Worm (Caenorhabditis elegans): ENCODE results near the gene K09A11.1.

K09A11.1 gene

DNA sequence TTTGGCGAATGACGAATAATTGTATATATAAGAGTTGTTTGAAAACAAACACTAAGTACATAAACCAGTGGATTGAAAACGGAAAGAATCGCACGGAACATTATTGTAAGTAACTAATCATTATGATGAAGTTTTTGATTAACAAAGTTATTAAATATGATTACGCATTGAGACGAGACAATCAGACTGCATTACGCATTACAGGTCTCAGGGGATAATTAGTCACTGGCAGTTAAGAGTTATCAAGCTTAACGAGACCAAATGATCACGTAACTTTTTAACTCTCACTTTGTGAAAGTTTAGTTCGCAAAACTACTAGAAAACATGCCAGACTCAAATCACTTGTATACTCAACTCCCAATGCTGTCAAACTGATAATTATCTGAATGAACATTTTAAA is 41.1 kb downstream of the K09A11.1 start, which contains the start of gene srd-42:
TSS of gene srd-42 (minus strand) at position 101 of the 400 bp plus-strand sequence.
- TF ChIP-seq aha-1 (tag) (no peak), hlh-11 (tag; optimal IDR thresholded peaks at IDR 0.05) (no peak), mxl-2 (GFP tag; conservative IDR thresholded peaks at IDR 0.05) (no peak), hmg-1.1 (GFP tag; IDR thresholded peaks at IDR 0.05) (no peak), rbr-2 (tag; optimal IDR thresholded peaks at IDR 0.05) (no peak), nhr-25 (tag; optimal IDR thresholded peaks at IDR 0.05; ENCODE audit: borderline replicate concordance, insufficient read depth) (no peak), ceh-28 (tag; optimal IDR thresholded peaks at IDR 0.05) (no peak), nhr-77 (tag; optimal IDR thresholded peaks at IDR 0.05) (no peak), zip-11 (GFP tag; IDR thresholded peaks at IDR 0.05) (no peak), lin-1 (GFP tag; IDR thresholded peaks at IDR 0.05) (no peak), nhr-102 (tag; optimal IDR thresholded peaks at IDR 0.05) (no peak), aly-2 (tag; optimal IDR thresholded peaks at IDR 0.05) (no peak), lin-39 (tag; optimal IDR thresholded peaks at IDR 0.05) (no peak), Y5F2A.4 (GFP tag; optimal IDR thresholded peaks at IDR 0.05) (no peak), dpl-1 (GFP tag; optimal IDR thresholded peaks at IDR 0.05) (no peak), zip-2 (tag; optimal IDR thresholded peaks at IDR 0.05) (no peak), ama-1 (optimal IDR thresholded peaks at IDR 0.05) (no peak)

DNA sequence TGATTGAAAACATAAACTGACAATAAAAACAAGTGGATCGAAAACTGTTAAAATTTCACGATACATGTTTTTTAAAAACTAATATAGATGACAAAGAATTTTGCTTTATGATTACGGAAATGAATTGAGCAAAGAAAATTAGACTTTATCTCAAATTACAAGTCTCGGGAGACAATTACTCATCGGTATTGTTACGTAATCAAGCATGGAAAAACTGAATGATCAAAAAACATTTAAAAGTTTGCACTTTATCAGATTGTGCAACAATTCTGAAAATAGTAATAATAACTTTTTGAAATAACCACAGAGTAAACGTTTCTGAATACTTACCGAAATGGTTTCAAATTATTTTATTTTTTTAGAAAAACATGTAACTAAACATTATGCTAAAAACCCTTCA is 43.5 kb downstream of the K09A11.1 start, which contains the start of gene srd-43:
TSS of gene srd-43 (minus strand) at position 66 of the 400 bp plus-strand sequence.
- TF ChIP-seq R02D3.7 (tag; optimal IDR thresholded peaks at IDR 0.05), result no peak
- TF ChIP-seq Y75B8A.6 (GFP tag; IDR thresholded peaks at IDR 0.05), result no peak
- no peak for TF ChIP-seq jun-1 (tag; optimal IDR thresholded peaks at IDR 0.05)
- no peak for TF ChIP-seq mxl-2 (GFP tag; conservative IDR thresholded peaks at IDR 0.05)
- TF ChIP-seq nhr-42 (GFP tag; IDR thresholded peaks at IDR 0.05), result no peak
- TF ChIP-seq nhr-6 (tag; optimal IDR thresholded peaks at IDR 0.05), result no peak
- no peak for TF ChIP-seq unc-62 (GFP tag; optimal IDR thresholded peaks at IDR 0.05 in 1 of 2)
- no peak for TF ChIP-seq unc-62 (tag; optimal IDR thresholded peaks at IDR 0.05)
- no peak for TF ChIP-seq attf-4 (tag; optimal IDR thresholded peaks at IDR 0.05)
- no peak for TF ChIP-seq saeg-2 (GFP tag; IDR thresholded peaks at IDR 0.05)
- no peak for TF ChIP-seq vab-7 (GFP tag; IDR thresholded peaks at IDR 0.05)
- no peak for TF ChIP-seq daf-16 (GFP tag; optimal IDR thresholded peaks at IDR 0.05)
- TF ChIP-seq daf-16 (tag; optimal IDR thresholded peaks at IDR 0.05), result no peak
- no peak for TF ChIP-seq php-3 (GFP tag; IDR thresholded peaks at IDR 0.05)
- TF ChIP-seq nhr-48 (tag; optimal IDR thresholded peaks at IDR 0.05), result no peak
- TF ChIP-seq unc-130 (GFP tag; optimal IDR thresholded peaks at IDR 0.05), result no peak
- no peak for TF ChIP-seq ceh-20 (GFP tag; IDR thresholded peaks at IDR 0.05)
- TF ChIP-seq Y5F2A.4 (GFP tag; optimal IDR thresholded peaks at IDR 0.05), result no peak

DNA sequence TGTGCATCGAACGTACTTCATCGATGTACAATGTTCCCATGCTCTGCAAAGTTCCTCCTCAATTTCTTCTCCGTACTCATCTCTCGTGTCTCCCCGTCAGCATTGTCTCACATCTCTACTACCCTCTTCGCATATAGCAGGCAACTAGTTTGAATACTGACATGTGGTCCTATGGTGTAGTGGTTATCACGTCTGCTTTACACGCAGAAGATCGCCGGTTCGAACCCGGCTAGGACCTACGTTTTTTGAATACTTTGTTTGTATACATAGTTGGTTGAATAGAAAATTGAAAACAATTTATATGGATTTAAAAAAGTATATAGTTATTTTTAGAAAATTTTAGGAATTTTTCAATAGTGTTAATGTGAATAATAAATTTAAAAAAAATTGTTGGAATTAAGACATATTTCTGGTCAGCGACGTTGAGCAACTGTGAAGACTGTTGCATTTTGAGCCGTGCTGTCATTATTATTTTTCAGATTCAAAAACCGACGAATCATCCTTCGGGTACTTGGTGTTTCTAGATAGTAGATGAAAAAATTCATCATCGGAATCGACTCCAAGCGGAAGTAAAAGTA is 44.7 kb downstream of the K09A11.1 start:
- TF ChIP-seq nhr-237 (tag; optimal IDR thresholded peaks at IDR 0.05) (no peak), egl-43 (GFP tag; IDR thresholded peaks at IDR 0.05) (no peak), ceh-20 (GFP tag; IDR thresholded peaks at IDR 0.05) (peak; percentile 85), nhr-102 (tag; optimal IDR thresholded peaks at IDR 0.05) (peak; percentile 91), madf-9 (GFP tag; conservative IDR thresholded peaks at IDR 0.05) (peak; percentile 92), nhr-48 (tag; optimal IDR thresholded peaks at IDR 0.05) (peak; percentile 78), Y75B8A.6 (GFP tag; IDR thresholded peaks at IDR 0.05) (peak; percentile 96), egl-27 (tag; optimal IDR thresholded peaks at IDR 0.05) (no peak), lin-29 (GFP tag; IDR thresholded peaks at IDR 0.05) (peak; percentile 83), set-16 (GFP tag; IDR thresholded peaks at IDR 0.05) (no peak), ces-1 (GFP tag; optimal IDR thresholded peaks at IDR 0.05) (peak; percentile 23), fkh-10 (GFP tag; optimal IDR thresholded peaks at IDR 0.05) (peak; percentile 31), T26A8.4 (GFP tag; IDR thresholded peaks at IDR 0.05) (no peak), rbr-2 (tag; optimal IDR thresholded peaks at IDR 0.05) (peak; percentile 90), ztf-7 (tag; optimal IDR thresholded peaks at IDR 0.05) (peak; percentile 88), unc-130 (GFP tag; optimal IDR thresholded peaks at IDR 0.05) (peak; percentile 81), zfp-2 (tag; optimal IDR thresholded peaks at IDR 0.05) (peak; percentile 69), zfp-3 (GFP tag; conservative IDR thresholded peaks at IDR 0.05) (peak; percentile 85), daf-19 (GFP tag; conservative IDR thresholded peaks at IDR 0.05) (peak; percentile 97), lsy-2 (tag; optimal IDR thresholded peaks at IDR 0.05) (peak in 1 of 2 experiments; percentile 3), dve-1 (tag; optimal IDR thresholded peaks at IDR 0.05; ENCODE audit: insufficient read depth) (peak; percentile 94), dmd-9 (GFP tag; IDR thresholded peaks at IDR 0.05) (peak; percentile 72; the same call in 1 of the 2 replicates)
